Worm (Caenorhabditis elegans): ENCODE data around the gene lev-9.
"Not testable (repeated sequence)": the region's sequence is repeated elsewhere in the genome, so short reads cannot be mapped to it uniquely, and the experiment has no call there.

DNA sequence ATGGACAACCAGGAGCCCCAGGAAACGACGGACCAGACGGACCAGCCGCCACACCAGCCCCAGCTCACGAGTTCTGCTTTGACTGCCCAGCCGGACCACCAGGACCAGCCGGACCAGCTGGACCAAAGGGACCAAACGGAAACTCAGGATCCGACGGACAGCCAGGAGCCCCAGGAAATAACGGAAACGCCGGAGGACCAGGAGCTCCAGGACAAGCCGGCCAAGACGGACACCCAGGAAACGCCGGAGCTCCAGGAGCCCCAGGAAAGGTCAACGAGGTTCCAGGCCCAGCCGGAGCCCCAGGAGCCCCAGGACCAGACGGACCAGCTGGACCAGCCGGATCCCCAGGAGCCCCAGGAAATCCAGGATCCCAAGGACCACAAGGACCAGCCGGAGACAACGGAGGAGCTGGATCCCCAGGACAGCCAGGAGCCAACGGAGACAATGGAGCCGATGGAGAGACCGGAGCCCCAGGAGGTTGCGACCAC lies 38.1 kb upstream of the lev-9 start:
- not testable (repeated sequence) for TF ChIP-seq ceh-40 (GFP tag; IDR thresholded peaks at IDR 0.05); hrde-1 (tag; optimal IDR thresholded peaks at IDR 0.05; ENCODE audit: borderline replicate concordance); ets-4 (GFP tag; optimal IDR thresholded peaks at IDR 0.05); attf-5 (GFP tag; optimal IDR thresholded peaks at IDR 0.05)

All from whole organism, young adult.